Worm (Caenorhabditis elegans) whole organism, L4 larva: ENCODE data around the gene rsp-7.

Experiments
- ama-1 ChIP-seq: fragments of 150-350 bp; optimal IDR thresholded peaks from 2 replicates; lab custom pipeline; 2014; ENCODE audit warnings: inconsistent platforms, mixed read lengths
- fkh-10 ChIP-seq: fragments of 150-350 bp; optimal IDR thresholded peaks from 2 replicates; lab custom pipeline; 2014; ENCODE audit warnings: missing biosample characterization, missing genetic modification reagents, missing genetic modification characterization
- snpc-1.2 ChIP-seq: fragments of 200-800 bp; sonication (Bioruptor generic); IDR thresholded peaks from 2 replicates; pipeline ENCODE4 v1.3.6; 2022; ENCODE audit warnings: missing genetic modification reagents, missing genetic modification characterization, missing compliant biosample characterization
- unc-62 ChIP-seq, 3 experiments: fragments of 150-350 bp in 1 of 3; sonication (generic microtip); optimal IDR thresholded peaks in 2 of 3; peaks in 1 of 3; 1 replicate in 1 of 3; 2 replicates in 2 of 3; lab custom pipeline; 2014 to 2017; ENCODE audit warnings: missing biosample characterization in 3 of 3, missing genetic modification characterization in 3 of 3, missing genetic modification reagents in 3 of 3, missing genotype in 1 of 3

DNA sequence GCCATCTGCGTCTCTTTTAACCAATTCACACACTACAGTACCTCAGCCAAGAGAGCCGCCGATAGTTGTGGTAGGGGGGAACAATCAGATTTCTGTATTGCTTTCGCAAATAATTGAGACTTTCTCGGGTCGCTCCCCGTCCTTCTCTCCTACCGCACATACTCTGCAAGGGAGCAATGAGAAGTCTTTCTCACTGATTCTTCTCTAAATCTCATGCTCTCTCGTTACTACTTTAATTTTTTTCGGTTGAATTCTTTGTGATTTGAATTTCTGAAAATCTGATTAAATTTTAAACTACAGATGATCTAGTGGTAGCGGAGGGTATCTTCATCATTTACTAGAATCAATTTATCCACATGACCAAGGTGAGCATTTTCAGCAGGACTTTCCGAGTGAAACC lies 16.3 kb downstream of the rsp-7 start, which contains the start of gene ptb-1:
- no peak for TF ChIP-seq snpc-1.2 (GFP tag; lab: Robert Waterston, UW)
- no peak for TF ChIP-seq unc-62 (GFP tag; optimal IDR thresholded peaks at IDR 0.05 in 1 of 2; lab: Kevin White, UChicago)
- TF ChIP-seq unc-62 (tag; optimal IDR thresholded peaks at IDR 0.05; lab: Kevin White, UChicago): no peak
- no peak for TF ChIP-seq fkh-10 (GFP tag; lab: Kevin White, UChicago)
- TF ChIP-seq ama-1 (lab: Kevin White, UChicago): no peak
